Worm (Caenorhabditis elegans): Measurements from ENCODE around the gene nas-29.

- TF ChIP-seq mab-5 (tag; optimal IDR thresholded peaks at IDR 0.05) (no peak), nhr-76 (tag; optimal IDR thresholded peaks at IDR 0.05) (no peak), nhr-12 (tag; optimal IDR thresholded peaks at IDR 0.05) (no peak), lin-13 (tag; optimal IDR thresholded peaks at IDR 0.05) (no peak), lsy-2 (tag; optimal IDR thresholded peaks at IDR 0.05) (no peak), pha-4 (tag; optimal IDR thresholded peaks at IDR 0.05) (no peak), mep-1 (tag; optimal IDR thresholded peaks at IDR 0.05) (no peak), elt-1 (tag; optimal IDR thresholded peaks at IDR 0.05; ENCODE audit: borderline replicate concordance, insufficient read depth) (no peak), blmp-1 (tag; optimal IDR thresholded peaks at IDR 0.05) (no peak), ceh-43 (GFP tag; optimal IDR thresholded peaks at IDR 0.05) (no peak), unc-39 (tag; optimal IDR thresholded peaks at IDR 0.05) (no peak)
Measured at ce11 chrII:5099034-5099433, 42.8 kb downstream of the nas-29 start.

Data from whole organism, mixed stage, embryonic.